Worm (Caenorhabditis elegans) whole organism, L4 larva: ENCODE results near the gene C47G2.4.

Experiments used
- aha-1 ChIP-seq: fragments of 150-350 bp; peaks from one replicate; lab custom pipeline; 2014; ENCODE audit warnings: missing biosample characterization, missing genetic modification characterization
- aly-2 ChIP-seq: sonication (generic microtip); optimal IDR thresholded peaks from 2 replicates; lab custom pipeline; 2018; ENCODE audit warnings: missing biosample characterization, missing genetic modification characterization
- lin-38 ChIP-seq: fragments of 200-800 bp; sonication (Bioruptor generic); IDR thresholded peaks from 2 replicates; pipeline ENCODE4 v1.3.6; 2022; ENCODE audit warnings: missing genetic modification reagents, missing genetic modification characterization, missing compliant biosample characterization
- nhr-237 ChIP-seq: sonication (generic microtip); optimal IDR thresholded peaks from 2 replicates; lab custom pipeline; 2017; ENCODE audit warnings: missing biosample characterization, missing genetic modification characterization
- nhr-76 ChIP-seq: fragments of 150-350 bp; optimal IDR thresholded peaks from 2 replicates; lab custom pipeline; 2014; ENCODE audit warnings: missing biosample characterization, missing genetic modification characterization
- pha-4 ChIP-seq, 2 experiments: fragments of 150-350 bp in 1 of 2; fragments of 200-800 bp in 1 of 2; sonication (Bioruptor generic) in 1 of 2; IDR thresholded peaks in 1 of 2; optimal IDR thresholded peaks in 1 of 2; 2 replicates each; pipeline versions ENCODE4 v1.3.6 to Lab custom; 2014 to 2022; ENCODE audit warnings: missing genetic modification characterization in 2 of 2, missing genetic modification reagents in 2 of 2, missing biosample characterization in 1 of 2, missing compliant biosample characterization in 1 of 2
- tag-97 ChIP-seq: fragments of 200-800 bp; sonication (Bioruptor generic); IDR thresholded peaks from 2 replicates; pipeline ENCODE4 v1.3.6; 2022; ENCODE audit warnings: missing genetic modification characterization, missing compliant biosample characterization
- unc-62 ChIP-seq, 3 experiments: fragments of 150-350 bp in 1 of 3; sonication (generic microtip); optimal IDR thresholded peaks in 2 of 3; peaks in 1 of 3; 1 replicate in 1 of 3; 2 replicates in 2 of 3; lab custom pipeline; 2014 to 2017; ENCODE audit warnings: missing biosample characterization in 3 of 3, missing genetic modification characterization in 3 of 3, missing genetic modification reagents in 3 of 3, missing genotype in 1 of 3

DNA sequence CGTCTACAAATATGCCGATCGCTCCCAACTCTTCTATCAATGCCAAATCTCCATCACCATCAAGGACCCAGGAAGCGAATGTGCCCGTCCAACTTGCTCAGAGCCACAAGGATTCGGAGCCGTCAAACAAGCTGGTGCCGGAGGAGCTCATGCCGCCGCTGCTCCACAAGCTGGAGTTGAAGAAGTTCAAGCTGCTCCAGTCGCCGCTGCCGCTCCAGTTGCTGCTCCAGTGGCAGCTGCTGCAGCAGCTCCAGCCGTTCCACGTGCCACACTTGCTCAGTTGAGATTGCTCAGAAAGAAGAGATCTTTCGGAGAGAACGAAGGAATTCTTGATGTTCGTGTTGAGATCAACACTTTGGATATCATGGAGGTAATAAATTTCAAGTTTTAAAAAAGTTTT, 22.6 kb downstream of the C47G2.4 start:
- TF ChIP-seq nhr-237 (tag; lab: Kevin White, UChicago) (no peak), aha-1 (no peak), tag-97 (no peak), lin-38 (GFP tag; lab: Robert Waterston, UW) (no peak), unc-62 (GFP tag; optimal IDR thresholded peaks at IDR 0.05 in 1 of 2; lab: Kevin White, UChicago) (no peak), unc-62 (tag; optimal IDR thresholded peaks at IDR 0.05; lab: Kevin White, UChicago) (no peak), aly-2 (tag; lab: Kevin White, UChicago) (no peak), nhr-76 (no peak), pha-4 (GFP tag; IDR thresholded peaks at IDR 0.05; lab: Robert Waterston, UW) (no peak), pha-4 (tag; optimal IDR thresholded peaks at IDR 0.05; lab: Kevin White, UChicago) (no peak)
